Fruit fly (Drosophila melanogaster) S2 (cell line): Measurements from ENCODE around the gene bap.

Experiments
- CG8478 ChIP-seq: fragments of >200 bp; optimal IDR thresholded peaks from 2 replicates; lab custom pipeline; 2018
- CTCF ChIP-seq, 2 experiments: fragments of >200 bp; optimal IDR thresholded peaks; 2 replicates each; lab custom pipeline; 2018

The bap gene

dm6 chr3R:21368444-21368843 is 20.2 kb upstream of the bap start:
- TF ChIP-seq CTCF (optimal IDR thresholded peaks at IDR 0.05; lab: Kevin White, UChicago) (no peak), CG8478 (lab: Kevin White, UChicago) (no peak)

dm6 chr3R:21373403-21374326 is 15.0 kb upstream of the bap start:
- no peak for TF ChIP-seq CG8478 (lab: Kevin White, UChicago)
- peak in 1 of 2 experiments; percentile 45 for TF ChIP-seq CTCF (optimal IDR thresholded peaks at IDR 0.05; lab: Kevin White, UChicago)

- TF ChIP-seq CTCF (optimal IDR thresholded peaks at IDR 0.05; lab: Kevin White, UChicago) (peak in 1 of 2 experiments; percentile 33), CG8478 (lab: Kevin White, UChicago) (no peak)
Observed at dm6 chr3R:21376331-21376761, 12.3 kb upstream of the bap start.

- TF ChIP-seq CTCF (optimal IDR thresholded peaks at IDR 0.05; lab: Kevin White, UChicago) (peak in 1 of 2 experiments; percentile 18), CG8478 (lab: Kevin White, UChicago) (no peak)
Observed at dm6 chr3R:21376859-21377607, 11.6 kb upstream of the bap start.

- TF ChIP-seq CG8478 (lab: Kevin White, UChicago) (no peak), CTCF (optimal IDR thresholded peaks at IDR 0.05; lab: Kevin White, UChicago) (no peak)
Observed at dm6 chr3R:21378595-21378994, 10.1 kb upstream of the bap start, which contains the start of gene tin. Gene tin (plus strand): TSS chr3R:21378977.

- no peak for TF ChIP-seq CTCF (optimal IDR thresholded peaks at IDR 0.05; lab: Kevin White, UChicago)
- no peak for TF ChIP-seq CG8478 (lab: Kevin White, UChicago)
Observed at dm6 chr3R:21379927-21380326, 8.8 kb upstream of the bap start.

- peak; percentile 52 to 78 for TF ChIP-seq CTCF (optimal IDR thresholded peaks at IDR 0.05; lab: Kevin White, UChicago)
- TF ChIP-seq CG8478 (lab: Kevin White, UChicago): no peak
Observed at dm6 chr3R:21386132-21386531, 2.5 kb upstream of the bap start.

- TF ChIP-seq CG8478 (lab: Kevin White, UChicago) (no peak), CTCF (optimal IDR thresholded peaks at IDR 0.05; lab: Kevin White, UChicago) (no peak)
Observed at dm6 chr3R:21387356-21387980, 1.2 kb upstream of the bap start.

- TF ChIP-seq CTCF (optimal IDR thresholded peaks at IDR 0.05; lab: Kevin White, UChicago): no peak
- no peak for TF ChIP-seq CG8478 (lab: Kevin White, UChicago)
Observed at dm6 chr3R:21390959-21391358, 2.3 kb downstream of the bap start.

dm6 chr3R:21392221-21392620 is 3.5 kb downstream of the bap start:
- no peak for TF ChIP-seq CG8478 (lab: Kevin White, UChicago)
- TF ChIP-seq CTCF (optimal IDR thresholded peaks at IDR 0.05; lab: Kevin White, UChicago): no peak

- TF ChIP-seq CG8478 (lab: Kevin White, UChicago) (no peak), CTCF (optimal IDR thresholded peaks at IDR 0.05; lab: Kevin White, UChicago) (no peak)
Observed at dm6 chr3R:21393005-21393729, 4.5 kb downstream of the bap start.

dm6 chr3R:21399642-21400041 is 11.0 kb downstream of the bap start, which contains the start of gene Ugt49B2:
Gene Ugt49B2 (minus strand): TSS chr3R:21399742.
- TF ChIP-seq CG8478 (lab: Kevin White, UChicago) (no peak), CTCF (optimal IDR thresholded peaks at IDR 0.05; lab: Kevin White, UChicago) (no peak)

- TF ChIP-seq CG8478 (lab: Kevin White, UChicago) (no peak), CTCF (optimal IDR thresholded peaks at IDR 0.05; lab: Kevin White, UChicago) (no peak)
Observed at dm6 chr3R:21403435-21403834, 14.8 kb downstream of the bap start, which contains the start of gene CG7907. Gene CG7907 (plus strand): TSS chr3R:21403735.

dm6 chr3R:21406708-21407107 is 18.0 kb downstream of the bap start:
- TF ChIP-seq CG8478 (lab: Kevin White, UChicago) (no peak), CTCF (optimal IDR thresholded peaks at IDR 0.05; lab: Kevin White, UChicago) (peak; percentile 29 to 43)
